Worm (Caenorhabditis elegans): ENCODE measurements around the gene C05G5.2.

C05G5.2 gene

ce11 chrX:14753514-14754076, 6.5 kb downstream of the C05G5.2 start, which contains the start of gene sucl-1 (continued):
- TF ChIP-seq Y53G8AR.9 (GFP tag; conservative IDR thresholded peaks at IDR 0.05) (0 out of 2 replicates have a peak, but pooled peaks have one; percentile 37), egl-44 (GFP tag; IDR thresholded peaks at IDR 0.05) (0 out of 2 replicates have a peak, but pooled peaks have one; percentile 66), F33H1.4 (GFP tag; IDR thresholded peaks at IDR 0.05) (no peak), sea-2 (GFP tag; IDR thresholded peaks at IDR 0.05) (no peak), somi-1 (GFP tag; optimal IDR thresholded peaks at IDR 0.05) (peak; percentile 35), lir-1 (GFP tag; conservative IDR thresholded peaks at IDR 0.05) (0 out of 2 replicates have a peak, but pooled peaks have one; percentile 35), pbrm-1 (GFP tag; IDR thresholded peaks at IDR 0.05) (peak; percentile 54; the same call in 1 of the 2 replicates), gei-17 (GFP tag; optimal IDR thresholded peaks at IDR 0.05) (peak; percentile 30), K11D2.4 (GFP tag; IDR thresholded peaks at IDR 0.05) (0 out of 2 replicates have a peak, but pooled peaks have one; percentile 55), him-1 (tag; optimal IDR thresholded peaks at IDR 0.05) (no peak), T07F8.4 (tag; optimal IDR thresholded peaks at IDR 0.05) (no peak), cebp-1 (GFP tag; IDR thresholded peaks at IDR 0.05) (peak; percentile 55; the same call in 1 of the 2 replicates), cebp-1 (tag; optimal IDR thresholded peaks at IDR 0.05) (peak; percentile 86), snpc-4 (GFP tag; optimal IDR thresholded peaks at IDR 0.05) (peak; percentile 32), snpc-4 (tag; optimal IDR thresholded peaks at IDR 0.05) (peak; percentile 68 to 75 (median 72)), Y95B8A.8 (GFP tag; IDR thresholded peaks at IDR 0.05) (no peak), tbp1 (GFP tag; optimal IDR thresholded peaks at IDR 0.05) (peak; percentile 56), ama-1 (optimal IDR thresholded peaks at IDR 0.05) (no peak), ama-1 (GFP tag; optimal IDR thresholded peaks at IDR 0.05) (peak in 1 of 2 experiments; percentile 39), mxl-1 (tag; optimal IDR thresholded peaks at IDR 0.05) (no peak), egl-18 (GFP tag; IDR thresholded peaks at IDR 0.05) (no peak), dox-1 (GFP tag; IDR thresholded peaks at IDR 0.05) (peak; percentile 94), attf-5 (GFP tag; optimal IDR thresholded peaks at IDR 0.05) (peak; percentile 89), madf-6 (GFP tag; IDR thresholded peaks at IDR 0.05) (peak; percentile 27; the same call in 1 of the 2 replicates), K12H6.12 (tag; optimal IDR thresholded peaks at IDR 0.05) (peak; percentile 73), ztf-3 (GFP tag; optimal IDR thresholded peaks at IDR 0.05) (no peak), tlf-1 (GFP tag; optimal IDR thresholded peaks at IDR 0.05) (peak; percentile 12), F10E7.11 (tag; optimal IDR thresholded peaks at IDR 0.05) (no peak), lin-26 (GFP tag; IDR thresholded peaks at IDR 0.05) (peak; percentile 72), rcor-1 (GFP tag; IDR thresholded peaks at IDR 0.05) (peak; percentile 69), ceh-91 (GFP tag; IDR thresholded peaks at IDR 0.05) (no peak), lsl-1 (GFP tag; optimal IDR thresholded peaks at IDR 0.05) (no peak), nfya-2 (GFP tag; IDR thresholded peaks at IDR 0.05) (no peak), tbx-9 (tag; optimal IDR thresholded peaks at IDR 0.05; ENCODE audit: borderline replicate concordance) (no peak), rpc-1 (optimal IDR thresholded peaks at IDR 0.05) (no peak), rpc-1 (tag; optimal IDR thresholded peaks at IDR 0.05) (no peak), nhr-90 (tag; optimal IDR thresholded peaks at IDR 0.05) (peak; percentile 55), ZK185.1 (tag; optimal IDR thresholded peaks at IDR 0.05; ENCODE audit: poor library complexity, severe bottlenecking) (no peak)

- TF ChIP-seq aptf-3 (GFP tag; IDR thresholded peaks at IDR 0.05) (no peak), sea-2 (GFP tag; IDR thresholded peaks at IDR 0.05) (no peak), F37B4.10 (GFP tag; IDR thresholded peaks at IDR 0.05) (no peak), let-607 (tag; optimal IDR thresholded peaks at IDR 0.05) (peak; percentile 7 to 62), egrh-3 (GFP tag; IDR thresholded peaks at IDR 0.05) (no peak), nhr-80 (tag; optimal IDR thresholded peaks at IDR 0.05) (peak; percentile 71)
These were observed 8.7 kb downstream of the C05G5.2 start for ce11 chrX:14755847-14756246.

Data from whole organism, young adult.